Worm (Caenorhabditis elegans): ENCODE data around the gene M163.8.
"Not testable (repeated sequence)": the region's sequence is repeated elsewhere in the genome, so short reads cannot be mapped to it uniquely, and the experiment has no call there.

M163.8 gene

DNA sequence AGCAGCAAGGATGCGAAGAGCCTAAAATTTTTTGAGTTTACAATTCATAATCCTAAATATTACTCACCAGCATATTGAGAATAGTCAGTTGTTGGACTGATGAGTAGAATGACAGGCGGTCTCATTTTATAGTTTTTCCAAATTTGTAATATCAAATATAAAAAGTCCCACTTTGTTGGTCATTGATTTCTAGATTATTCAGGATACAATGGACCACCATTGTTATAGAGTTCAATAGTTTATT lies 40.1 kb downstream of the M163.8 start, which contains the start of gene nspc-17:
Gene nspc-17 (minus strand): TSS at position 101 of the 244 bp plus-strand sequence.
- TF ChIP-seq mdl-1 (tag; optimal IDR thresholded peaks at IDR 0.05); sma-3 (GFP tag; optimal IDR thresholded peaks at IDR 0.05); unc-62 (GFP tag; optimal IDR thresholded peaks at IDR 0.05): not testable (repeated sequence)

DNA sequence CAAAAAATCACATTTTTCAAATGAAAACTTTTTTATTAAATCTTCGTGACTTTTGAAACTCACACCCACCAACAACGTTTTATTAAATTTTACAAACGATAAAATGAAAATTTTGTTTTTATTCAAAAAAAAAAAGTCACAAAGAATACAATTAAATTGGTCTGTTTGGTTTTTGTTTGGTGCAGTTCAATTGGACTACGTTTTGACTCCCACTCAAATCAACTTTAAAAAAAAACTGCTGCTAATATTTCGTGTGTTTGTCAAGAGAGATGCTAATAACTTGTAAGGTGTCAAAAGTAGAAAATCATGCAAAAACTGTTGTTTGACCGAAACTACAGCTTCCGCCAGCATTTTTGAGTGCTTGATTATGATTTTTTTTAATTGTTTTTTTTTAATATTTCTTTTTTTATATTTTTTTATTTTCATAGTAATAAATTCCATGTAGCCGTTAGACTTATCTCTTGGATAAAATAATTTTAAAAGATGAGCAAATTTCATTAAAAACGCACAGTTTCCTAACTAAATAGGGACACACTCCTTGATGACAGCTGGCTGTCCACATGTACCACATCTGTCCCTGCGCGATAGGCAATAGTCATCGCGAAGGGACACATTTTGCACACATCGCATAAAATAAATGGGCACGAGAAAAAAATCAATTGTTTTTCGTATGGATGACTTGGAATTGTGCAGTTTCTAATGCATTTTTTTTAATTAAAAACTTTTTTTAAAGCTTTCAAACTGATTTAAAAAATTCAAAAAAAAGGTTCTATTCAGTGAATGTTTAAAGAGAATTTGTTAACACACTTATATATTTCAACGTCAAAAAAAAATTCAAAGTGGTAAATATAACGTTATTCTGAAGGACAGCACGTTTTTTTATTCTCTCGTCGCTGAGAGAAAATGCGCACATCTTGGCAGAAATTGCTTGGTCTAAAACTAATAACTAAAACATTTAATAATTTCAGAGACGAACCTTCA lies 40.7 kb downstream of the M163.8 start:
- peak; percentile 74 for TF ChIP-seq dmd-4 (tag; optimal IDR thresholded peaks at IDR 0.05)
- TF ChIP-seq Y55F3AM.14 (GFP tag; optimal IDR thresholded peaks at IDR 0.05) = peak; percentile 98
- peak; percentile 88 for TF ChIP-seq ZK546.5 (tag; optimal IDR thresholded peaks at IDR 0.05)
- peak; percentile 100 for TF ChIP-seq nhr-21 (tag; optimal IDR thresholded peaks at IDR 0.05)
- peak; percentile 97 for TF ChIP-seq aly-2 (tag; optimal IDR thresholded peaks at IDR 0.05)
- peak; percentile 99 for TF ChIP-seq nhr-77 (tag; optimal IDR thresholded peaks at IDR 0.05)
- TF ChIP-seq egl-27 (tag; optimal IDR thresholded peaks at IDR 0.05) = peak; percentile 98
- TF ChIP-seq nhr-6 (tag; optimal IDR thresholded peaks at IDR 0.05) = peak; percentile 99
- TF ChIP-seq lsy-2 (tag; optimal IDR thresholded peaks at IDR 0.05) = peak; percentile 97
- TF ChIP-seq gmeb-1 (tag; optimal IDR thresholded peaks at IDR 0.05) = peak; percentile 94
- peak; percentile 80 for TF ChIP-seq nhr-12 (tag; optimal IDR thresholded peaks at IDR 0.05)
- TF ChIP-seq blmp-1 (tag; optimal IDR thresholded peaks at IDR 0.05; ENCODE audit: insufficient read depth) = peak; percentile 87
- peak; percentile 99 for TF ChIP-seq unc-62 (GFP tag; optimal IDR thresholded peaks at IDR 0.05)
- TF ChIP-seq sma-3 (GFP tag; optimal IDR thresholded peaks at IDR 0.05) = peak; percentile 99
- TF ChIP-seq R02D3.7 (tag; optimal IDR thresholded peaks at IDR 0.05) = peak; percentile 83
- TF ChIP-seq ama-1 (optimal IDR thresholded peaks at IDR 0.05) = peak; percentile 69
- TF ChIP-seq fos-1 (tag; optimal IDR thresholded peaks at IDR 0.05) = peak; percentile 99
- TF ChIP-seq nhr-237 (tag; optimal IDR thresholded peaks at IDR 0.05) = peak; percentile 98
- peak; percentile 100 for TF ChIP-seq crh-2 (tag; optimal IDR thresholded peaks at IDR 0.05)
- TF ChIP-seq C34F6.9 (tag; optimal IDR thresholded peaks at IDR 0.05) = peak; percentile 99
- TF ChIP-seq alr-1 (tag; optimal IDR thresholded peaks at IDR 0.05) = no peak
- peak; percentile 99 for TF ChIP-seq sem-4 (tag; optimal IDR thresholded peaks at IDR 0.05)
- no peak for TF ChIP-seq elt-1 (tag; optimal IDR thresholded peaks at IDR 0.05)
- TF ChIP-seq F13H6.1 (tag; optimal IDR thresholded peaks at IDR 0.05) = peak; percentile 99
- peak; percentile 91 for TF ChIP-seq elt-3 (tag; optimal IDR thresholded peaks at IDR 0.05)
- TF ChIP-seq peb-1 (tag; optimal IDR thresholded peaks at IDR 0.05) = no peak
- peak; percentile 99 for TF ChIP-seq mab-5 (tag; optimal IDR thresholded peaks at IDR 0.05)
- TF ChIP-seq nhr-11 (tag; optimal IDR thresholded peaks at IDR 0.05) = peak; percentile 81
- TF ChIP-seq ztf-4 (tag; optimal IDR thresholded peaks at IDR 0.05) = peak; percentile 99
- no peak for TF ChIP-seq ztf-1 (GFP tag; conservative IDR thresholded peaks at IDR 0.05)
- peak; percentile 100 for TF ChIP-seq nhr-129 (tag; optimal IDR thresholded peaks at IDR 0.05)
- peak; percentile 97 for TF ChIP-seq lin-39 (tag; optimal IDR thresholded peaks at IDR 0.05)
- peak; percentile 99 for TF ChIP-seq zag-1 (tag; optimal IDR thresholded peaks at IDR 0.05)
- peak; percentile 99 for TF ChIP-seq nhr-25 (tag; optimal IDR thresholded peaks at IDR 0.05)
- peak; percentile 99 for TF ChIP-seq sma-9 (GFP tag; optimal IDR thresholded peaks at IDR 0.05)
- TF ChIP-seq sma-9 (tag; optimal IDR thresholded peaks at IDR 0.05) = no peak
- peak; percentile 82 for TF ChIP-seq ztf-11 (tag; optimal IDR thresholded peaks at IDR 0.05)
- peak; percentile 98 for TF ChIP-seq lin-11 (tag; optimal IDR thresholded peaks at IDR 0.05)
- peak; percentile 99 for TF ChIP-seq lin-13 (GFP tag; optimal IDR thresholded peaks at IDR 0.05)
- peak; percentile 97 for TF ChIP-seq ceh-16 (tag; optimal IDR thresholded peaks at IDR 0.05)
- TF ChIP-seq snpc-4 (tag; optimal IDR thresholded peaks at IDR 0.05) = peak; percentile 92
- peak; percentile 79 for TF ChIP-seq unc-39 (tag; optimal IDR thresholded peaks at IDR 0.05)
- TF ChIP-seq ceh-82 (tag; optimal IDR thresholded peaks at IDR 0.05) = peak; percentile 100
- peak; percentile 79 for TF ChIP-seq mbf-1 (tag; optimal IDR thresholded peaks at IDR 0.05)
- peak; percentile 99 for TF ChIP-seq unc-55 (GFP tag; optimal IDR thresholded peaks at IDR 0.05)
- TF ChIP-seq skn-1 (tag; optimal IDR thresholded peaks at IDR 0.05) = peak; percentile 85
- TF ChIP-seq mdl-1 (tag; optimal IDR thresholded peaks at IDR 0.05) = peak; percentile 96 to 97
- peak; percentile 98 for TF ChIP-seq nhr-10 (tag; optimal IDR thresholded peaks at IDR 0.05)
- no peak for TF ChIP-seq nhr-23 (tag; optimal IDR thresholded peaks at IDR 0.05)
